Worm (Caenorhabditis elegans) whole organism, L1 larva: ENCODE results near the gene srg-39.
A peak's percentile ranks its signal among the peaks of the same experiment; 100 is the strongest.

Experiments used
- C04F5.9 ChIP-seq: sonication (generic microtip); optimal IDR thresholded peaks from 2 replicates; lab custom pipeline; 2016; ENCODE audit warnings: missing genetic modification characterization, missing compliant biosample characterization
- C34B4.2 ChIP-seq: sonication (generic microtip); optimal IDR thresholded peaks from 2 replicates; lab custom pipeline; 2017; ENCODE audit warnings: mild to moderate bottlenecking, missing genetic modification characterization, missing compliant biosample characterization
- F16B12.6 ChIP-seq: fragments of 150-350 bp; optimal IDR thresholded peaks from 2 replicates; lab custom pipeline; 2014; ENCODE audit warnings: missing biosample characterization, missing genetic modification characterization
- Y116A8C.19 ChIP-seq: sonication (generic microtip); optimal IDR thresholded peaks from 2 replicates; lab custom pipeline; 2016; ENCODE audit warnings: missing compliant biosample characterization, missing genetic modification characterization, borderline replicate concordance
- aha-1 ChIP-seq: fragments of 150-350 bp; optimal IDR thresholded peaks from 2 replicates; lab custom pipeline; 2014; ENCODE audit warnings: missing biosample characterization, missing genetic modification characterization
- ama-1 ChIP-seq: fragments of 150-350 bp; optimal IDR thresholded peaks from 2 replicates; lab custom pipeline; 2014
- blmp-1 ChIP-seq: fragments of 150-350 bp; optimal IDR thresholded peaks from 2 replicates; lab custom pipeline; 2014; ENCODE audit warnings: missing biosample characterization, missing genetic modification characterization
- ceh-63 ChIP-seq: fragments of 200-800 bp; sonication (Bioruptor generic); optimal IDR thresholded peaks from 2 replicates; lab custom pipeline; 2018; ENCODE audit warnings: mild to moderate bottlenecking, missing genetic modification characterization, missing compliant biosample characterization
- ceh-8 ChIP-seq: fragments of 200-800 bp; sonication (Bioruptor generic); optimal IDR thresholded peaks from 2 replicates; lab custom pipeline; 2018; ENCODE audit warnings: mild to moderate bottlenecking, missing genetic modification characterization, moderate library complexity, missing compliant biosample characterization
- ceh-82 ChIP-seq, 3 experiments: fragments of 150-350 bp in 1 of 3; sonication (generic microtip) in 2 of 3; optimal IDR thresholded peaks; 2 replicates each; lab custom pipeline; 2014 to 2017; ENCODE audit warnings: missing biosample characterization in 3 of 3, missing genetic modification characterization in 3 of 3
- ceh-90 ChIP-seq: sonication (generic microtip); optimal IDR thresholded peaks from 2 replicates; lab custom pipeline; 2016; ENCODE audit warnings: missing genetic modification characterization, missing compliant biosample characterization
- ces-1 ChIP-seq: fragments of 150-350 bp; optimal IDR thresholded peaks from 2 replicates; lab custom pipeline; 2014; ENCODE audit warnings: missing biosample characterization, missing genetic modification reagents, missing genetic modification characterization
- dsc-1 ChIP-seq: sonication (generic microtip); optimal IDR thresholded peaks from 2 replicates; lab custom pipeline; 2016; ENCODE audit warnings: mild to moderate bottlenecking, missing genetic modification characterization, missing compliant biosample characterization
- efl-1 ChIP-seq, 4 experiments: fragments of 150-350 bp; optimal IDR thresholded peaks in 3 of 4; peaks in 1 of 4; 1 replicate in 1 of 4; 2 replicates in 3 of 4; lab custom pipeline; 2014; ENCODE audit warnings: missing biosample characterization in 2 of 4, missing genetic modification characterization in 2 of 4, missing genetic modification reagents in 2 of 4
- egl-13 ChIP-seq: sonication (generic microtip); optimal IDR thresholded peaks from 2 replicates; lab custom pipeline; 2016; ENCODE audit warnings: missing genotype, missing genetic modification reagents, missing genetic modification characterization, missing compliant biosample characterization
- egl-27 ChIP-seq, 2 experiments: fragments of 150-350 bp in 1 of 2; sonication (generic microtip); optimal IDR thresholded peaks; 3 replicates each; lab custom pipeline; 2017 to 2018; ENCODE audit warnings: missing biosample characterization in 2 of 2, missing genetic modification characterization in 2 of 2, missing genetic modification reagents in 2 of 2
- elt-2 ChIP-seq: sonication (generic microtip); optimal IDR thresholded peaks from 2 replicates; lab custom pipeline; 2016; ENCODE audit warnings: missing genetic modification characterization, mild to moderate bottlenecking, inconsistent platforms, missing compliant biosample characterization, missing genetic modification reagents
- elt-3 ChIP-seq, 6 experiments: fragments of 150-350 bp in 1 of 6; sonication (generic microtip); optimal IDR thresholded peaks; 2 replicates each; lab custom pipeline; 2017 to 2018; ENCODE audit warnings: missing biosample characterization in 6 of 6, missing genetic modification characterization in 6 of 6, inconsistent platforms in 1 of 6
- fkh-10 ChIP-seq: sonication (generic microtip); optimal IDR thresholded peaks from 2 replicates; lab custom pipeline; 2017; ENCODE audit warnings: missing biosample characterization, missing genetic modification reagents, missing genetic modification characterization
- fkh-4 ChIP-seq: sonication (generic microtip); optimal IDR thresholded peaks from 2 replicates; lab custom pipeline; 2016; ENCODE audit warnings: missing compliant biosample characterization, missing genetic modification characterization, borderline replicate concordance
- fos-1 ChIP-seq: fragments of 150-350 bp; optimal IDR thresholded peaks from 2 replicates; lab custom pipeline; 2014; ENCODE audit warnings: missing biosample characterization, missing genetic modification characterization
- hlh-17 ChIP-seq: fragments of 200-800 bp; sonication (Bioruptor generic); optimal IDR thresholded peaks from 2 replicates; lab custom pipeline; 2018; ENCODE audit warnings: missing genetic modification characterization, mild to moderate bottlenecking, missing compliant biosample characterization, moderate library complexity, borderline replicate concordance
- hlh-4 ChIP-seq: sonication (generic microtip); optimal IDR thresholded peaks from 2 replicates; lab custom pipeline; 2016; ENCODE audit warnings: mild to moderate bottlenecking, missing genetic modification characterization, missing compliant biosample characterization
- irx-1 ChIP-seq: sonication (generic microtip); optimal IDR thresholded peaks from 2 replicates; lab custom pipeline; 2016; ENCODE audit warnings: missing genetic modification characterization, missing compliant biosample characterization
- isw-1 ChIP-seq: fragments of 200-800 bp; sonication (Bioruptor generic); IDR thresholded peaks from 2 replicates; pipeline ENCODE4 v1.3.6; 2022; ENCODE audit warnings: missing genetic modification characterization, missing compliant biosample characterization
- lin-13 ChIP-seq: fragments of 150-350 bp; optimal IDR thresholded peaks from 2 replicates; lab custom pipeline; 2014; ENCODE audit warnings: missing biosample characterization, missing genetic modification reagents, missing genetic modification characterization
- lin-14 ChIP-seq: fragments of 200-800 bp; sonication (Bioruptor generic); optimal IDR thresholded peaks from 2 replicates; lab custom pipeline; 2018; ENCODE audit warnings: mild to moderate bottlenecking, missing genetic modification characterization, moderate library complexity, missing compliant biosample characterization
- lin-15B ChIP-seq: fragments of 150-350 bp; sonication (generic microtip); optimal IDR thresholded peaks from 3 replicates; lab custom pipeline; 2014; ENCODE audit warnings: missing biosample characterization, missing genetic modification characterization
- lin-39 ChIP-seq: fragments of 150-350 bp; optimal IDR thresholded peaks from 2 replicates; lab custom pipeline; 2014; ENCODE audit warnings: missing biosample characterization, missing genetic modification reagents, missing genetic modification characterization
- lsy-2 ChIP-seq, 2 experiments: fragments of 150-350 bp; optimal IDR thresholded peaks; 2 replicates each; lab custom pipeline; 2014; ENCODE audit warnings: missing biosample characterization in 2 of 2, missing genetic modification characterization in 2 of 2
- mab-9 ChIP-seq: fragments of 200-800 bp; sonication (Bioruptor generic); IDR thresholded peaks from 2 replicates; pipeline ENCODE4 v1.3.6; 2022; ENCODE audit warnings: missing genetic modification reagents, missing genetic modification characterization, missing compliant biosample characterization
- mdl-1 ChIP-seq, 2 experiments: fragments of 150-350 bp; optimal IDR thresholded peaks; 2 replicates each; lab custom pipeline; 2014 to 2017; ENCODE audit warnings: missing biosample characterization in 2 of 2, missing genetic modification characterization in 2 of 2, inconsistent platforms in 1 of 2
- mef-2 ChIP-seq: fragments of 150-350 bp; optimal IDR thresholded peaks from 2 replicates; lab custom pipeline; 2014; ENCODE audit warnings: missing biosample characterization, missing genetic modification characterization
- nhr-237 ChIP-seq: fragments of 150-350 bp; optimal IDR thresholded peaks from 2 replicates; lab custom pipeline; 2014; ENCODE audit warnings: missing biosample characterization, missing genetic modification characterization
- nhr-47 ChIP-seq: sonication (generic microtip); optimal IDR thresholded peaks from 2 replicates; lab custom pipeline; 2016; ENCODE audit warnings: mild to moderate bottlenecking, missing genetic modification characterization, moderate library complexity, missing compliant biosample characterization
- nhr-71 ChIP-seq: sonication (generic microtip); optimal IDR thresholded peaks from 2 replicates; lab custom pipeline; 2016; ENCODE audit warnings: mild to moderate bottlenecking, missing genetic modification characterization, moderate library complexity, missing compliant biosample characterization
- nhr-76 ChIP-seq: sonication (generic microtip); optimal IDR thresholded peaks from 2 replicates; lab custom pipeline; 2017; ENCODE audit warnings: missing biosample characterization, missing genetic modification characterization
- nhr-84 ChIP-seq: sonication (generic microtip); optimal IDR thresholded peaks from 2 replicates; lab custom pipeline; 2017; ENCODE audit warnings: missing biosample characterization, missing genetic modification characterization
- pag-3 ChIP-seq: sonication (generic microtip); optimal IDR thresholded peaks from 2 replicates; lab custom pipeline; 2017; ENCODE audit warnings: missing genetic modification characterization, mild to moderate bottlenecking, missing compliant biosample characterization, antibody characterized with exemption, borderline replicate concordance; ENCODE audit not compliant: insufficient read depth
- pax-3 ChIP-seq: fragments of 200-800 bp; sonication (Bioruptor generic); optimal IDR thresholded peaks from 2 replicates; lab custom pipeline; 2018; ENCODE audit warnings: mild to moderate bottlenecking, missing genetic modification characterization, moderate library complexity, missing compliant biosample characterization
- pqm-1 ChIP-seq: sonication (generic microtip); optimal IDR thresholded peaks from 3 replicates; lab custom pipeline; 2017; ENCODE audit warnings: missing biosample characterization, missing genetic modification characterization
- rnt-1 ChIP-seq: sonication (generic microtip); optimal IDR thresholded peaks from 2 replicates; lab custom pipeline; 2016; ENCODE audit warnings: mild to moderate bottlenecking, missing genetic modification characterization, moderate library complexity, missing compliant biosample characterization
- snu-23 ChIP-seq: sonication (generic microtip); optimal IDR thresholded peaks from 2 replicates; lab custom pipeline; 2016; ENCODE audit warnings: missing genetic modification characterization, missing compliant biosample characterization
- tbx-2 ChIP-seq: sonication (generic microtip); optimal IDR thresholded peaks from 2 replicates; lab custom pipeline; 2016; ENCODE audit warnings: missing genetic modification characterization, missing compliant biosample characterization
- tlp-1 ChIP-seq: fragments of 150-350 bp; optimal IDR thresholded peaks from 2 replicates; lab custom pipeline; 2014; ENCODE audit warnings: missing biosample characterization, missing genetic modification characterization
- unc-130 ChIP-seq: fragments of 150-350 bp; optimal IDR thresholded peaks from 2 replicates; lab custom pipeline; 2017; ENCODE audit warnings: missing biosample characterization, missing genetic modification characterization, inconsistent platforms
- unc-30 ChIP-seq: sonication (generic microtip); optimal IDR thresholded peaks from 2 replicates; lab custom pipeline; 2017; ENCODE audit warnings: missing biosample characterization, missing genetic modification characterization
- unc-62 ChIP-seq: fragments of 150-350 bp; optimal IDR thresholded peaks from 2 replicates; lab custom pipeline; 2014; ENCODE audit warnings: missing biosample characterization, missing genetic modification reagents, missing genetic modification characterization
- vab-15 ChIP-seq: sonication (generic microtip); optimal IDR thresholded peaks from 2 replicates; lab custom pipeline; 2017; ENCODE audit warnings: missing genotype, mild to moderate bottlenecking, missing genetic modification characterization, missing compliant biosample characterization
- zip-4 ChIP-seq: fragments of 200-800 bp; sonication (Bioruptor generic); optimal IDR thresholded peaks from 2 replicates; lab custom pipeline; 2018; ENCODE audit warnings: mild to moderate bottlenecking, missing genetic modification characterization, moderate library complexity, missing compliant biosample characterization
- ztf-11 ChIP-seq, 2 experiments: sonication (generic microtip); optimal IDR thresholded peaks; 2 replicates each; lab custom pipeline; 2016 to 2017; ENCODE audit warnings: missing genetic modification characterization in 2 of 2, missing biosample characterization in 1 of 2, missing compliant biosample characterization in 1 of 2
- ztf-4 ChIP-seq: fragments of 150-350 bp; optimal IDR thresholded peaks from 2 replicates; lab custom pipeline; 2014; ENCODE audit warnings: missing biosample characterization, missing genetic modification characterization

srg-39 gene

ce11 chrV:11113041-11113574, 39.1 kb downstream of the srg-39 start, which contains the start of gene erfa-3 (continued):
- TF ChIP-seq dsc-1 (tag; lab: Kevin White, UChicago), result peak; percentile 68
- peak; percentile 62 for TF ChIP-seq nhr-47 (tag; lab: Kevin White, UChicago)
- peak; percentile 59 for TF ChIP-seq lin-14 (GFP tag; lab: Kevin White, UChicago)
- TF ChIP-seq lin-39 (tag; lab: Kevin White, UChicago), result peak; percentile 62
- no peak for TF ChIP-seq aha-1
- peak; percentile 73 for TF ChIP-seq snu-23 (GFP tag; lab: Kevin White, UChicago)
- TF ChIP-seq ztf-4 (tag; lab: Kevin White, UChicago), result peak; percentile 27
- no peak for TF ChIP-seq fkh-4 (tag; lab: Kevin White, UChicago)
- no peak for TF ChIP-seq pax-3 (tag; lab: Kevin White, UChicago)
- peak; percentile 64 to 73 (median 70) for TF ChIP-seq ceh-82 (tag; optimal IDR thresholded peaks at IDR 0.05; lab: Kevin White, UChicago)
- TF ChIP-seq nhr-76, result peak; percentile 68
- no peak for TF ChIP-seq C34B4.2 (tag; lab: Kevin White, UChicago)
- TF ChIP-seq ces-1 (GFP tag; lab: Kevin White, UChicago), result no peak
- peak; percentile 29 for TF ChIP-seq zip-4
- TF ChIP-seq elt-2 (tag; lab: Kevin White, UChicago), result peak; percentile 54
- no peak for TF ChIP-seq hlh-4 (tag; lab: Kevin White, UChicago)
- no peak for TF ChIP-seq mef-2 (tag; lab: Kevin White, UChicago)
- TF ChIP-seq ztf-11 (tag; optimal IDR thresholded peaks at IDR 0.05; lab: Kevin White, UChicago), result peak in 1 of 2 experiments; percentile 48
- TF ChIP-seq egl-13 (tag; lab: Kevin White, UChicago), result peak; percentile 53
- TF ChIP-seq ceh-90 (tag; lab: Kevin White, UChicago), result no peak
- TF ChIP-seq unc-62 (GFP tag; lab: Kevin White, UChicago), result no peak
- TF ChIP-seq Y116A8C.19 (tag; lab: Kevin White, UChicago), result no peak
- peak; percentile 40 for TF ChIP-seq isw-1 (GFP tag; lab: Robert Waterston, UW)
- TF ChIP-seq ceh-8 (GFP tag; lab: Kevin White, UChicago), result peak; percentile 28
- TF ChIP-seq tlp-1, result no peak
- TF ChIP-seq irx-1 (tag; lab: Kevin White, UChicago), result peak; percentile 44
- TF ChIP-seq lin-15B (tag; lab: Kevin White, UChicago), result no peak
- TF ChIP-seq egl-27 (tag; optimal IDR thresholded peaks at IDR 0.05; lab: Kevin White, UChicago), result no peak
- TF ChIP-seq nhr-237 (tag; lab: Kevin White, UChicago), result no peak
- TF ChIP-seq efl-1 (optimal IDR thresholded peaks at IDR 0.05; lab: Kevin White, UChicago), result peak; percentile 54 to 65
- peak; percentile 52 to 95 for TF ChIP-seq efl-1 (GFP tag; optimal IDR thresholded peaks at IDR 0.05 in 1 of 2; lab: Kevin White, UChicago)
- no peak for TF ChIP-seq pag-3 (tag; lab: Kevin White, UChicago)
- no peak for TF ChIP-seq ceh-63 (GFP tag; lab: Kevin White, UChicago)
- TF ChIP-seq tbx-2, result peak; percentile 49
- TF ChIP-seq fkh-10, result no peak
- peak in 1 of 6 experiments; percentile 54 for TF ChIP-seq elt-3 (tag; optimal IDR thresholded peaks at IDR 0.05; lab: Kevin White, UChicago)
- TF ChIP-seq nhr-84, result peak; percentile 5
- TF ChIP-seq vab-15, result no peak
- peak; percentile 70 for TF ChIP-seq nhr-71 (tag; lab: Kevin White, UChicago)
- no peak for TF ChIP-seq blmp-1 (tag; lab: Kevin White, UChicago)
- peak; percentile 58 to 60 for TF ChIP-seq lsy-2 (tag; optimal IDR thresholded peaks at IDR 0.05; lab: Kevin White, UChicago)
- no peak for TF ChIP-seq mab-9
- TF ChIP-seq F16B12.6, result no peak
- TF ChIP-seq hlh-17 (GFP tag; lab: Kevin White, UChicago), result no peak
- no peak for TF ChIP-seq pqm-1 (tag; lab: Kevin White, UChicago)
- TF ChIP-seq mdl-1 (tag; optimal IDR thresholded peaks at IDR 0.05; lab: Kevin White, UChicago), result peak in 1 of 2 experiments; percentile 64
- peak; percentile 85 for TF ChIP-seq rnt-1
- TF ChIP-seq unc-130 (tag; lab: Kevin White, UChicago), result peak; percentile 68
- no peak for TF ChIP-seq lin-13 (GFP tag; lab: Kevin White, UChicago)
- TF ChIP-seq fos-1, result no peak
- no peak for TF ChIP-seq unc-30 (tag; lab: Kevin White, UChicago)
- TF ChIP-seq ama-1 (lab: Kevin White, UChicago), result no peak
- no peak for TF ChIP-seq C04F5.9 (tag; lab: Kevin White, UChicago)
